Fruit fly (Drosophila melanogaster) whole organism, pupa: ENCODE results near the gene ex.

Experiments used
- CG10348 ChIP-seq: fragments of 200-800 bp; sonication (Bioruptor generic); IDR thresholded peaks from 2 replicates; pipeline ENCODE4 v1.3.6; 2022; ENCODE audit warnings: missing biosample characterization, missing genetic modification characterization
- CG12605 ChIP-seq: fragments of 200-800 bp; sonication (Bioruptor generic); IDR thresholded peaks from 2 replicates; pipeline ENCODE4 v1.3.6; 2022; ENCODE audit warnings: missing biosample characterization, missing genetic modification characterization
- CG13204 ChIP-seq: fragments of 200-800 bp; sonication (Bioruptor generic); optimal IDR thresholded peaks from 2 replicates; lab custom pipeline; 2018; ENCODE audit warnings: missing biosample characterization, mild to moderate bottlenecking, missing genetic modification characterization, moderate library complexity
- CG14655 ChIP-seq: fragments of 200-800 bp; sonication (Bioruptor generic); optimal IDR thresholded peaks from 3 replicates; lab custom pipeline; 2017; ENCODE audit warnings: mild to moderate bottlenecking, missing biosample characterization, missing genetic modification reagents, missing genetic modification characterization
- CG15710 ChIP-seq: fragments of 200-800 bp; sonication (Bioruptor generic); optimal IDR thresholded peaks from 2 replicates; lab custom pipeline; 2018; ENCODE audit warnings: missing biosample characterization, mild to moderate bottlenecking, missing genetic modification characterization, moderate library complexity
- CG17806 ChIP-seq: fragments of 200-800 bp; sonication (Bioruptor generic); optimal IDR thresholded peaks from 2 replicates; lab custom pipeline; 2018; ENCODE audit warnings: missing biosample characterization, mild to moderate bottlenecking, missing genetic modification characterization, moderate library complexity
- CG32121 ChIP-seq: fragments of 200-800 bp; sonication (Bioruptor generic); IDR thresholded peaks from 2 replicates; pipeline ENCODE4 v1.3.6; 2022; ENCODE audit warnings: missing biosample characterization, missing genetic modification characterization
- CG34367 ChIP-seq: fragments of 200-800 bp; sonication (Bioruptor generic); optimal IDR thresholded peaks from 2 replicates; lab custom pipeline; 2018; ENCODE audit warnings: missing biosample characterization, mild to moderate bottlenecking, missing genetic modification characterization
- CG4496 ChIP-seq: fragments of 200-800 bp; sonication (Bioruptor generic); IDR thresholded peaks from 3 replicates; pipeline ENCODE4 v1.3.6; 2022; ENCODE audit warnings: missing biosample characterization, missing genetic modification characterization
- CG8159 ChIP-seq: fragments of 200-800 bp; sonication (Bioruptor generic); optimal IDR thresholded peaks from 3 replicates; lab custom pipeline; 2018; ENCODE audit warnings: missing biosample characterization, mild to moderate bottlenecking, missing genetic modification characterization, moderate library complexity
- CG8301 ChIP-seq: fragments of 200-800 bp; sonication (Bioruptor generic); optimal IDR thresholded peaks from 2 replicates; lab custom pipeline; 2018; ENCODE audit warnings: missing biosample characterization, mild to moderate bottlenecking, missing genetic modification characterization
- CG9948 ChIP-seq: fragments of 200-800 bp; sonication (Bioruptor generic); optimal IDR thresholded peaks from 2 replicates; lab custom pipeline; 2018; ENCODE audit warnings: missing biosample characterization, mild to moderate bottlenecking, missing genetic modification characterization, moderate library complexity
- D1 ChIP-seq: fragments of 200-800 bp; sonication (Bioruptor generic); optimal IDR thresholded peaks from 2 replicates; lab custom pipeline; 2018; ENCODE audit warnings: missing biosample characterization, mild to moderate bottlenecking, missing genetic modification characterization, moderate library complexity
- EcR ChIP-seq: fragments of 200-800 bp; sonication (Bioruptor generic); optimal IDR thresholded peaks from 3 replicates; lab custom pipeline; 2019; ENCODE audit warnings: missing biosample characterization, missing genetic modification characterization, mild to moderate bottlenecking, moderate library complexity, missing genetic modification reagents
- Ets98B ChIP-seq: fragments of 200-800 bp; sonication (Bioruptor generic); IDR thresholded peaks from 2 replicates; pipeline ENCODE4 v1.3.6; 2022; ENCODE audit warnings: missing biosample characterization, missing genetic modification characterization
- Pif1A ChIP-seq: fragments of 200-800 bp; sonication (Bioruptor generic); optimal IDR thresholded peaks from 3 replicates; lab custom pipeline; 2016; ENCODE audit warnings: missing biosample characterization, missing genetic modification characterization
- Pif1B ChIP-seq: fragments of 200-800 bp; sonication (Bioruptor generic); optimal IDR thresholded peaks from 3 replicates; lab custom pipeline; 2016; ENCODE audit warnings: missing biosample characterization, missing genetic modification characterization
- Snoo ChIP-seq: fragments of 200-800 bp; sonication (Bioruptor generic); optimal IDR thresholded peaks from 3 replicates; lab custom pipeline; 2017; ENCODE audit warnings: missing biosample characterization, mild to moderate bottlenecking, missing genetic modification characterization, inconsistent platforms
- fd96Ca ChIP-seq: fragments of 200-800 bp; sonication (Bioruptor generic); IDR thresholded peaks from 3 replicates; pipeline ENCODE4 v1.3.6; 2022; ENCODE audit warnings: missing biosample characterization, missing genetic modification characterization
- gl ChIP-seq: fragments of 200-800 bp; sonication (Bioruptor generic); optimal IDR thresholded peaks from 2 replicates; lab custom pipeline; 2018; ENCODE audit warnings: missing biosample characterization, mild to moderate bottlenecking, missing genetic modification characterization
- rn ChIP-seq: fragments of 200-800 bp; sonication (Bioruptor generic); IDR thresholded peaks from 2 replicates; pipeline ENCODE4 v1.3.6; 2022; ENCODE audit warnings: missing biosample characterization, missing genetic modification characterization

The ex gene

dm6 chr2L:492225-492624 is 61.2 kb downstream of the ex start:
- TF ChIP-seq gl (tag; lab: Kevin White, UChicago), result no peak
- no peak for TF ChIP-seq fd96Ca
- TF ChIP-seq CG8159 (tag; lab: Kevin White, UChicago), result no peak
- TF ChIP-seq Snoo (tag; lab: Kevin White, UChicago), result no peak
- TF ChIP-seq CG13204 (GFP tag; lab: Kevin White, UChicago), result no peak
- TF ChIP-seq rn (GFP tag; lab: Robert Waterston, UW), result no peak
- TF ChIP-seq CG17806, result no peak
- no peak for TF ChIP-seq Ets98B (GFP tag; lab: Robert Waterston, UW)
- no peak for TF ChIP-seq CG34367
- TF ChIP-seq CG9948 (tag; lab: Kevin White, UChicago), result no peak
- TF ChIP-seq CG15710 (tag; lab: Kevin White, UChicago), result no peak
- no peak for TF ChIP-seq EcR (GFP tag; lab: Kevin White, UChicago)
- TF ChIP-seq, all 21 proteins: peak for 0

dm6 chr2L:493274-493673 is 62.2 kb downstream of the ex start:
- TF ChIP-seq EcR (GFP tag; lab: Kevin White, UChicago) (no peak), CG13204 (GFP tag; lab: Kevin White, UChicago) (no peak), Ets98B (GFP tag; lab: Robert Waterston, UW) (peak; percentile 18; the same call in 1 of the 2 replicates), CG8159 (tag; lab: Kevin White, UChicago) (no peak), Snoo (tag; lab: Kevin White, UChicago) (peak; percentile 7), CG14655 (GFP tag; lab: Kevin White, UChicago) (no peak), Pif1B (GFP tag; lab: Kevin White, UChicago) (no peak), CG32121 (GFP tag; lab: Robert Waterston, UW) (peak; percentile 34; the same call in 1 of the 2 replicates), CG8301 (no peak), CG15710 (tag; lab: Kevin White, UChicago) (peak; percentile 20), CG10348 (no peak), Pif1A (GFP tag; lab: Kevin White, UChicago) (peak; percentile 52), CG34367 (no peak), CG4496 (GFP tag; lab: Robert Waterston, UW) (no peak)

dm6 chr2L:495381-496240 is 64.6 kb downstream of the ex start:
- TF ChIP-seq CG13204 (GFP tag; lab: Kevin White, UChicago) (no peak), gl (tag; lab: Kevin White, UChicago) (no peak), Ets98B (GFP tag; lab: Robert Waterston, UW) (no peak), CG10348 (no peak), CG9948 (tag; lab: Kevin White, UChicago) (no peak), fd96Ca (no peak), CG8159 (tag; lab: Kevin White, UChicago) (no peak), CG12605 (GFP tag; lab: Robert Waterston, UW) (no peak), D1 (no peak), rn (GFP tag; lab: Robert Waterston, UW) (no peak), CG8301 (no peak), Pif1A (GFP tag; lab: Kevin White, UChicago) (no peak), Snoo (tag; lab: Kevin White, UChicago) (no peak), CG32121 (GFP tag; lab: Robert Waterston, UW) (no peak)

dm6 chr2L:496436-496835 is 65.4 kb downstream of the ex start:
- TF ChIP-seq CG12605 (GFP tag; lab: Robert Waterston, UW) (no peak), Ets98B (GFP tag; lab: Robert Waterston, UW) (no peak), rn (GFP tag; lab: Robert Waterston, UW) (no peak), CG4496 (GFP tag; lab: Robert Waterston, UW) (no peak), EcR (GFP tag; lab: Kevin White, UChicago) (no peak), gl (tag; lab: Kevin White, UChicago) (no peak), Pif1B (GFP tag; lab: Kevin White, UChicago) (no peak), CG34367 (no peak), CG9948 (tag; lab: Kevin White, UChicago) (no peak)
- TF ChIP-seq, all 21 proteins: peak for 0

dm6 chr2L:496841-497240 is 65.8 kb downstream of the ex start:
- no peak for TF ChIP-seq CG14655 (GFP tag; lab: Kevin White, UChicago)
- TF ChIP-seq EcR (GFP tag; lab: Kevin White, UChicago), result peak; percentile 4

- no peak for TF ChIP-seq CG9948 (tag; lab: Kevin White, UChicago)
- TF ChIP-seq gl (tag; lab: Kevin White, UChicago), result no peak
- no peak for TF ChIP-seq CG10348
- no peak for TF ChIP-seq CG14655 (GFP tag; lab: Kevin White, UChicago)
- no peak for TF ChIP-seq CG4496 (GFP tag; lab: Robert Waterston, UW)
- no peak for TF ChIP-seq Pif1B (GFP tag; lab: Kevin White, UChicago)
Observed at dm6 chr2L:497657-498473, 66.8 kb downstream of the ex start.
